Worm (Caenorhabditis elegans) whole organism, L4/young adult: ENCODE measurements around the gene str-222.

Experiments
- W03F9.2 ChIP-seq: fragments of 150-350 bp; optimal IDR thresholded peaks from 2 replicates; lab custom pipeline; 2014; ENCODE audit warnings: missing biosample characterization, missing genetic modification characterization
- dao-5 ChIP-seq: sonication (generic microtip); optimal IDR thresholded peaks from 2 replicates; lab custom pipeline; 2016; ENCODE audit warnings: missing genotype, missing genetic modification characterization, moderate library complexity, missing compliant biosample characterization
- him-1 ChIP-seq: sonication (generic microtip); optimal IDR thresholded peaks from 2 replicates; lab custom pipeline; 2016; ENCODE audit warnings: missing genotype, missing genetic modification reagents, missing genetic modification characterization, missing compliant biosample characterization

DNA sequence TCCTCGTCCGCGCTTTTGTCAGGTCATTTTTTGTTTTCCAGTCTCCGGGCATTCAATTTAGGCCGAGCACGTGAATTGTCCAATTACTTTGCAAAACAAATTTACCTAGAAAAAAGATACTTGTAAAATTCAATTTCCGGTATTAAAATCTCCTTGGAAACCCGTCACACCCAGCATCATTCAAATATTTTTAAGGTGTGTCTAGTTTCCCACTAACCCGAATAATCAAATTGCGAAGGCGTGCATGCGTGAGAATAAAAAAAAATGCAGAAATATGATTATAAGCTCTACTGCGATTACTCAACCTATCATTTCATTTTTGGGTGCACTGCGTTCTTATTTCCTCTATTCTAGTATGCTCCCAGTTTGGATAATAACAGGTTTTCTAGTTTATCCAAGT lies 18.9 kb downstream of the str-222 start, which contains the start of gene irld-11:
- TF ChIP-seq dao-5 (tag; lab: Kevin White, UChicago) (no peak), W03F9.2 (no peak), him-1 (tag; lab: Kevin White, UChicago) (no peak)
